Worm (Caenorhabditis elegans) whole organism, L1 larva: Measurements from ENCODE around the gene Y67H2A.10.

Experiments
- C04F5.9 ChIP-seq: sonication (generic microtip); optimal IDR thresholded peaks from 2 replicates; lab custom pipeline; 2016; ENCODE audit warnings: missing genetic modification characterization, missing compliant biosample characterization
- C16A3.4 ChIP-seq: fragments of 150-350 bp; optimal IDR thresholded peaks from 2 replicates; lab custom pipeline; 2014; ENCODE audit warnings: missing biosample characterization, missing genetic modification characterization
- C34B4.2 ChIP-seq: sonication (generic microtip); optimal IDR thresholded peaks from 2 replicates; lab custom pipeline; 2017; ENCODE audit warnings: mild to moderate bottlenecking, missing genetic modification characterization, missing compliant biosample characterization
- Y116A8C.19 ChIP-seq: sonication (generic microtip); optimal IDR thresholded peaks from 2 replicates; lab custom pipeline; 2016; ENCODE audit warnings: missing compliant biosample characterization, missing genetic modification characterization, borderline replicate concordance
- aha-1 ChIP-seq: fragments of 150-350 bp; optimal IDR thresholded peaks from 2 replicates; lab custom pipeline; 2014; ENCODE audit warnings: missing biosample characterization, missing genetic modification characterization
- alr-1 ChIP-seq: fragments of 200-800 bp; sonication (Bioruptor generic); optimal IDR thresholded peaks from 2 replicates; lab custom pipeline; 2018; ENCODE audit warnings: borderline replicate concordance, mild to moderate bottlenecking, missing genetic modification characterization, missing compliant biosample characterization
- aly-2 ChIP-seq: fragments of 150-350 bp; optimal IDR thresholded peaks from 2 replicates; lab custom pipeline; 2014; ENCODE audit warnings: missing biosample characterization, missing genetic modification characterization
- ama-1 ChIP-seq: fragments of 150-350 bp; optimal IDR thresholded peaks from 2 replicates; lab custom pipeline; 2014
- ceh-8 ChIP-seq: fragments of 200-800 bp; sonication (Bioruptor generic); optimal IDR thresholded peaks from 2 replicates; lab custom pipeline; 2018; ENCODE audit warnings: mild to moderate bottlenecking, missing genetic modification characterization, moderate library complexity, missing compliant biosample characterization
- ceh-82 ChIP-seq, 3 experiments: fragments of 150-350 bp in 1 of 3; sonication (generic microtip) in 2 of 3; optimal IDR thresholded peaks; 2 replicates each; lab custom pipeline; 2014 to 2017; ENCODE audit warnings: missing biosample characterization in 3 of 3, missing genetic modification characterization in 3 of 3
- ceh-88 ChIP-seq: fragments of 200-800 bp; sonication (Bioruptor generic); IDR thresholded peaks from 2 replicates; pipeline ENCODE4 v1.3.6; 2022; ENCODE audit warnings: missing genetic modification characterization, missing compliant biosample characterization
- dpl-1 ChIP-seq, 3 experiments: fragments of 150-350 bp in 2 of 3; sonication (generic microtip) in 1 of 3; optimal IDR thresholded peaks; 2 replicates each; lab custom pipeline; 2014 to 2017; ENCODE audit warnings: missing biosample characterization in 3 of 3, missing genetic modification characterization in 3 of 3, missing genetic modification reagents in 3 of 3
- efl-1 ChIP-seq, 4 experiments: fragments of 150-350 bp; optimal IDR thresholded peaks in 3 of 4; peaks in 1 of 4; 1 replicate in 1 of 4; 2 replicates in 3 of 4; lab custom pipeline; 2014; ENCODE audit warnings: missing biosample characterization in 2 of 4, missing genetic modification characterization in 2 of 4, missing genetic modification reagents in 2 of 4
- efl-3 ChIP-seq: fragments of 200-800 bp; sonication (Bioruptor generic); optimal IDR thresholded peaks from 2 replicates; lab custom pipeline; 2018; ENCODE audit warnings: mild to moderate bottlenecking, missing genetic modification characterization, missing compliant biosample characterization
- egl-27 ChIP-seq, 2 experiments: fragments of 150-350 bp in 1 of 2; sonication (generic microtip); optimal IDR thresholded peaks; 3 replicates each; lab custom pipeline; 2017 to 2018; ENCODE audit warnings: missing biosample characterization in 2 of 2, missing genetic modification characterization in 2 of 2, missing genetic modification reagents in 2 of 2
- elt-2 ChIP-seq: sonication (generic microtip); optimal IDR thresholded peaks from 2 replicates; lab custom pipeline; 2016; ENCODE audit warnings: missing genetic modification characterization, mild to moderate bottlenecking, inconsistent platforms, missing compliant biosample characterization, missing genetic modification reagents
- elt-3 ChIP-seq, 6 experiments: fragments of 150-350 bp in 1 of 6; sonication (generic microtip); optimal IDR thresholded peaks; 2 replicates each; lab custom pipeline; 2017 to 2018; ENCODE audit warnings: missing biosample characterization in 6 of 6, missing genetic modification characterization in 6 of 6, inconsistent platforms in 1 of 6
- fkh-10 ChIP-seq: sonication (generic microtip); optimal IDR thresholded peaks from 2 replicates; lab custom pipeline; 2017; ENCODE audit warnings: missing biosample characterization, missing genetic modification reagents, missing genetic modification characterization
- fkh-4 ChIP-seq: sonication (generic microtip); optimal IDR thresholded peaks from 2 replicates; lab custom pipeline; 2016; ENCODE audit warnings: missing compliant biosample characterization, missing genetic modification characterization, borderline replicate concordance
- fkh-8 ChIP-seq: sonication (generic microtip); optimal IDR thresholded peaks from 2 replicates; lab custom pipeline; 2016; ENCODE audit warnings: mild to moderate bottlenecking, missing genetic modification characterization, missing compliant biosample characterization
- fos-1 ChIP-seq: fragments of 150-350 bp; optimal IDR thresholded peaks from 2 replicates; lab custom pipeline; 2014; ENCODE audit warnings: missing biosample characterization, missing genetic modification characterization
- hlh-17 ChIP-seq: fragments of 200-800 bp; sonication (Bioruptor generic); optimal IDR thresholded peaks from 2 replicates; lab custom pipeline; 2018; ENCODE audit warnings: missing genetic modification characterization, mild to moderate bottlenecking, missing compliant biosample characterization, moderate library complexity, borderline replicate concordance
- hpl-2 ChIP-seq: fragments of 150-350 bp; optimal IDR thresholded peaks from 2 replicates; lab custom pipeline; 2014; ENCODE audit warnings: missing biosample characterization, missing genetic modification reagents, missing genetic modification characterization
- irx-1 ChIP-seq: sonication (generic microtip); optimal IDR thresholded peaks from 2 replicates; lab custom pipeline; 2016; ENCODE audit warnings: missing genetic modification characterization, missing compliant biosample characterization
- isw-1 ChIP-seq: fragments of 200-800 bp; sonication (Bioruptor generic); IDR thresholded peaks from 2 replicates; pipeline ENCODE4 v1.3.6; 2022; ENCODE audit warnings: missing genetic modification characterization, missing compliant biosample characterization
- jun-1 ChIP-seq: fragments of 150-350 bp; optimal IDR thresholded peaks from 2 replicates; lab custom pipeline; 2014; ENCODE audit warnings: missing biosample characterization, missing genetic modification reagents, missing genetic modification characterization
- lin-13 ChIP-seq: fragments of 150-350 bp; optimal IDR thresholded peaks from 2 replicates; lab custom pipeline; 2014; ENCODE audit warnings: missing biosample characterization, missing genetic modification reagents, missing genetic modification characterization
- lin-14 ChIP-seq: fragments of 200-800 bp; sonication (Bioruptor generic); optimal IDR thresholded peaks from 2 replicates; lab custom pipeline; 2018; ENCODE audit warnings: mild to moderate bottlenecking, missing genetic modification characterization, moderate library complexity, missing compliant biosample characterization
- lir-3 ChIP-seq: sonication (generic microtip); optimal IDR thresholded peaks from 2 replicates; lab custom pipeline; 2016; ENCODE audit warnings: mild to moderate bottlenecking, missing genetic modification characterization, moderate library complexity, missing compliant biosample characterization; ENCODE audit not compliant: poor library complexity
- lsy-2 ChIP-seq, 2 experiments: fragments of 150-350 bp; optimal IDR thresholded peaks; 2 replicates each; lab custom pipeline; 2014; ENCODE audit warnings: missing biosample characterization in 2 of 2, missing genetic modification characterization in 2 of 2
- mab-9 ChIP-seq: fragments of 200-800 bp; sonication (Bioruptor generic); IDR thresholded peaks from 2 replicates; pipeline ENCODE4 v1.3.6; 2022; ENCODE audit warnings: missing genetic modification reagents, missing genetic modification characterization, missing compliant biosample characterization
- mep-1 ChIP-seq: fragments of 150-350 bp; optimal IDR thresholded peaks from 2 replicates; lab custom pipeline; 2014; ENCODE audit warnings: missing biosample characterization, missing genetic modification characterization
- nhr-12 ChIP-seq: sonication (generic microtip); optimal IDR thresholded peaks from 2 replicates; lab custom pipeline; 2017; ENCODE audit warnings: missing biosample characterization, missing genetic modification characterization
- nhr-28 ChIP-seq: fragments of 150-350 bp; optimal IDR thresholded peaks from 2 replicates; lab custom pipeline; 2014; ENCODE audit warnings: missing biosample characterization, missing genetic modification characterization
- nhr-71 ChIP-seq: sonication (generic microtip); optimal IDR thresholded peaks from 2 replicates; lab custom pipeline; 2016; ENCODE audit warnings: mild to moderate bottlenecking, missing genetic modification characterization, moderate library complexity, missing compliant biosample characterization
- nhr-76 ChIP-seq: sonication (generic microtip); optimal IDR thresholded peaks from 2 replicates; lab custom pipeline; 2017; ENCODE audit warnings: missing biosample characterization, missing genetic modification characterization
- nhr-84 ChIP-seq: sonication (generic microtip); optimal IDR thresholded peaks from 2 replicates; lab custom pipeline; 2017; ENCODE audit warnings: missing biosample characterization, missing genetic modification characterization
- pag-3 ChIP-seq: sonication (generic microtip); optimal IDR thresholded peaks from 2 replicates; lab custom pipeline; 2017; ENCODE audit warnings: missing genetic modification characterization, mild to moderate bottlenecking, missing compliant biosample characterization, antibody characterized with exemption, borderline replicate concordance; ENCODE audit not compliant: insufficient read depth
- pax-3 ChIP-seq: fragments of 200-800 bp; sonication (Bioruptor generic); optimal IDR thresholded peaks from 2 replicates; lab custom pipeline; 2018; ENCODE audit warnings: mild to moderate bottlenecking, missing genetic modification characterization, moderate library complexity, missing compliant biosample characterization
- pqm-1 ChIP-seq: sonication (generic microtip); optimal IDR thresholded peaks from 3 replicates; lab custom pipeline; 2017; ENCODE audit warnings: missing biosample characterization, missing genetic modification characterization
- rnt-1 ChIP-seq: sonication (generic microtip); optimal IDR thresholded peaks from 2 replicates; lab custom pipeline; 2016; ENCODE audit warnings: mild to moderate bottlenecking, missing genetic modification characterization, moderate library complexity, missing compliant biosample characterization
- skn-1 ChIP-seq: fragments of 150-350 bp; optimal IDR thresholded peaks from 2 replicates; lab custom pipeline; 2014; ENCODE audit warnings: missing biosample characterization, missing genetic modification characterization
- snpc-4 ChIP-seq: fragments of 150-350 bp; optimal IDR thresholded peaks from 2 replicates; lab custom pipeline; 2014; ENCODE audit warnings: missing biosample characterization, missing genetic modification characterization
- snu-23 ChIP-seq: sonication (generic microtip); optimal IDR thresholded peaks from 2 replicates; lab custom pipeline; 2016; ENCODE audit warnings: missing genetic modification characterization, missing compliant biosample characterization
- sptf-1 ChIP-seq: fragments of 150-350 bp; optimal IDR thresholded peaks from 2 replicates; lab custom pipeline; 2014; ENCODE audit warnings: missing biosample characterization, missing genetic modification characterization
- unc-130 ChIP-seq: fragments of 150-350 bp; optimal IDR thresholded peaks from 2 replicates; lab custom pipeline; 2017; ENCODE audit warnings: missing biosample characterization, missing genetic modification characterization, inconsistent platforms
- unc-30 ChIP-seq: sonication (generic microtip); optimal IDR thresholded peaks from 2 replicates; lab custom pipeline; 2017; ENCODE audit warnings: missing biosample characterization, missing genetic modification characterization
- unc-86 ChIP-seq: sonication (generic microtip); optimal IDR thresholded peaks from 2 replicates; lab custom pipeline; 2016; ENCODE audit warnings: missing genetic modification characterization, missing compliant biosample characterization
- unc-98 ChIP-seq: fragments of 200-800 bp; sonication (Bioruptor generic); IDR thresholded peaks from 2 replicates; pipeline ENCODE4 v1.3.6; 2022; ENCODE audit warnings: missing genetic modification characterization, missing compliant biosample characterization
- vab-15 ChIP-seq: sonication (generic microtip); optimal IDR thresholded peaks from 2 replicates; lab custom pipeline; 2017; ENCODE audit warnings: missing genotype, mild to moderate bottlenecking, missing genetic modification characterization, missing compliant biosample characterization
- zag-1 ChIP-seq: fragments of 150-350 bp; optimal IDR thresholded peaks from 2 replicates; lab custom pipeline; 2014; ENCODE audit warnings: missing biosample characterization, missing genetic modification characterization
- zip-4 ChIP-seq: fragments of 200-800 bp; sonication (Bioruptor generic); optimal IDR thresholded peaks from 2 replicates; lab custom pipeline; 2018; ENCODE audit warnings: mild to moderate bottlenecking, missing genetic modification characterization, moderate library complexity, missing compliant biosample characterization
- ztf-4 ChIP-seq: fragments of 150-350 bp; optimal IDR thresholded peaks from 2 replicates; lab custom pipeline; 2014; ENCODE audit warnings: missing biosample characterization, missing genetic modification characterization

The Y67H2A.10 gene

DNA sequence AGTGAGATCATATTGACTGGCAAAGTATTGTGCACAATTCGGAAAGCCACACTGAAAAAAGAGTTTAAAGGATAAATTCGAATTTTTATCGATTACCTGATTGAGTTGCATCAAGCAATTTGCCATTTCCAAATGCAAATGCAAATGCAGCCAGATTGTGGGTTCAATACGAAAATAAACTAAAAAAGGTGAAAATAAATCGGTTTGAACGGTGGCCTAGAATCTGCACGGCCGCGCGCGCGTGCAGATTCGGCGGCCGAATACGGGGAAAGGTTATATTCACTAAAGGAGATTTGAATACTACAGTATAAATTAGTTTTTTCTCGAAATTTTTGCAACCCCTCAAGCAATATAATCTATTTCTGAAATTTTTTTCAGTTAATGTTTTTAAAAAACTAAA lies at the start of gene Y67H2A.10:
TSS of gene Y67H2A.10 (minus strand) at position 184 of the 400 bp plus-strand sequence.
- TF ChIP-seq isw-1 (no peak), ceh-88 (GFP tag; lab: Robert Waterston, UW) (no peak), nhr-71 (tag; lab: Kevin White, UChicago) (no peak), ceh-8 (no peak), nhr-12 (tag; lab: Kevin White, UChicago) (no peak), egl-27 (tag; optimal IDR thresholded peaks at IDR 0.05; lab: Kevin White, UChicago) (no peak), fkh-8 (tag; lab: Kevin White, UChicago) (no peak), mep-1 (peak; percentile 49), ama-1 (lab: Kevin White, UChicago) (no peak), pqm-1 (tag; lab: Kevin White, UChicago) (no peak), nhr-84 (no peak), nhr-28 (tag; lab: Kevin White, UChicago) (no peak), snpc-4 (tag; lab: Kevin White, UChicago) (no peak), aly-2 (tag; lab: Kevin White, UChicago) (no peak), fkh-4 (no peak), unc-30 (tag; lab: Kevin White, UChicago) (no peak), fos-1 (no peak), ztf-4 (tag; lab: Kevin White, UChicago) (no peak), jun-1 (tag; lab: Kevin White, UChicago) (no peak), pax-3 (no peak), alr-1 (tag; lab: Kevin White, UChicago) (no peak), efl-3 (GFP tag; lab: Kevin White, UChicago) (no peak), lin-13 (GFP tag; lab: Kevin White, UChicago) (no peak), pag-3 (no peak), snu-23 (GFP tag; lab: Kevin White, UChicago) (no peak), aha-1 (no peak), C34B4.2 (tag; lab: Kevin White, UChicago) (no peak), zip-4 (GFP tag; lab: Kevin White, UChicago) (no peak), efl-1 (optimal IDR thresholded peaks at IDR 0.05; lab: Kevin White, UChicago) (peak; percentile 23 to 32), efl-1 (GFP tag; optimal IDR thresholded peaks at IDR 0.05 in 1 of 2; lab: Kevin White, UChicago) (peak in 1 of 2 experiments; percentile 52), irx-1 (peak; percentile 21), hpl-2 (GFP tag; lab: Kevin White, UChicago) (no peak), C16A3.4 (tag; lab: Kevin White, UChicago) (no peak), elt-3 (tag; optimal IDR thresholded peaks at IDR 0.05; lab: Kevin White, UChicago) (no peak), nhr-76 (tag; lab: Kevin White, UChicago) (no peak), lsy-2 (tag; optimal IDR thresholded peaks at IDR 0.05; lab: Kevin White, UChicago) (peak; percentile 7 to 52), lir-3 (tag; lab: Kevin White, UChicago) (peak; percentile 49), unc-86 (tag; lab: Kevin White, UChicago) (no peak), dpl-1 (GFP tag; optimal IDR thresholded peaks at IDR 0.05; lab: Kevin White, UChicago) (peak in 2 of 3 experiments; percentile 32 to 47), lin-14 (GFP tag; lab: Kevin White, UChicago) (no peak), zag-1 (tag; lab: Kevin White, UChicago) (no peak), rnt-1 (tag; lab: Kevin White, UChicago) (peak; percentile 72), unc-130 (tag; lab: Kevin White, UChicago) (no peak), sptf-1 (tag; lab: Kevin White, UChicago) (no peak), mab-9 (GFP tag; lab: Robert Waterston, UW) (no peak), fkh-10 (GFP tag; lab: Kevin White, UChicago) (no peak), unc-98 (no peak), hlh-17 (GFP tag; lab: Kevin White, UChicago) (no peak), C04F5.9 (tag; lab: Kevin White, UChicago) (no peak), Y116A8C.19 (tag; lab: Kevin White, UChicago) (no peak), skn-1 (tag; lab: Kevin White, UChicago) (peak; percentile 6), vab-15 (tag; lab: Kevin White, UChicago) (no peak), ceh-82 (tag; optimal IDR thresholded peaks at IDR 0.05; lab: Kevin White, UChicago) (no peak), elt-2 (tag; lab: Kevin White, UChicago) (no peak)
